Worm (Caenorhabditis elegans): Measurements from ENCODE around the gene C03H5.9.

DNA sequence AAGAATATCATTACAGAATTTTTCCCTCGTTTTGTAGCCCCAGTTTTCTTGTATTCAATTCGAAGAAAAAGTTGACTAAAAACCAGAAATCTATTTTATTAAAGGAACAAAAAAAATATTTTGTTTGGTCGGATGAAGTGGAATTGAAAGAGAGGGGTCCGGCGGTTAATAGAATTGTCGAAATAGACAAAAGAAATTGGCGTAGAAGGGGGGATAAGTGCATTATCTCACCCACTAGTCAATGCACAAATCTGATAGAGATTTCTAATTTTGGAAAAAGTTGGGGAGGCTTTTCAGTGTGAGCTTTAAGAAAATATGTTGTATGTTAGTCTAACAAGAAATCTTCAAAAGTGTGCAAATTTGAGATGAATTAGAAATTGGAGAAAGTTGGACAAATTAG is 24.0 kb upstream of the C03H5.9 start:
- no peak for TF ChIP-seq nhr-129 (tag; optimal IDR thresholded peaks at IDR 0.05)
- TF ChIP-seq unc-55 (GFP tag; optimal IDR thresholded peaks at IDR 0.05): no peak
- TF ChIP-seq sem-4 (tag; optimal IDR thresholded peaks at IDR 0.05): no peak
- no peak for TF ChIP-seq unc-62 (GFP tag; optimal IDR thresholded peaks at IDR 0.05)
- TF ChIP-seq lin-11 (tag; optimal IDR thresholded peaks at IDR 0.05): no peak
- no peak for TF ChIP-seq mab-5 (tag; optimal IDR thresholded peaks at IDR 0.05)

Measured in whole organism, L2 larva.